Fruit fly (Drosophila melanogaster): ENCODE data around the gene Osi22.

The Osi22 gene

DNA sequence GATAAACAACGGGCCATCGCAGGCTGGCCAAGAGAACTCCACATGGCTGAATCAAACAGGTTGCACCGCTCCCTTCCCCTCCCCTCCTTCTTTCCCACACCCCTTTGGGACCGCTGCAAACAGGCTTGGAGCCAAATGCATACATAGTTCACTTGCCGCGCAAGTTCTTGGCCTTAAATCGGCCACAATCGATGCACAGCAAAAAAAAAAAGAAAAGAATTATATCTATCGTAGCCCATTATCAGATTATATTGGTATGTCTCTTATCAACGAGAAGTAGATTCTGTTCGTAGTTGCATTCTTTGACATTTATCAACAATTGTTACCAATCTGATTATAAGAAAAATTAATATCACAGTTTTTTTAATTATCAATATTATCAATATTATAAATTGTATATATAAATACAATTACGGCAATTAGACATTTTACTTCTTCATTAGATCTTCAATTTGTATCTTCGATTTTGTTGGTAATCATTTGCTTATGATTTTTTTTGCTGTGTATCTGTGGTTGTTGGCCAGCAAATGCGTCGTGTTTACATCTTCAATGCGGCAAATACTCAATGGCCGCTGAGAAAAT, 15.0 kb downstream of the Osi22 start (continued):
- peak in 1 of 2 experiments; percentile 36 for TF ChIP-seq dpn (GFP tag; optimal IDR thresholded peaks at IDR 0.05)
- TF ChIP-seq Spps (tag; optimal IDR thresholded peaks at IDR 0.05), result peak; percentile 52
- no peak for TF ChIP-seq Sry-δ (GFP tag; optimal IDR thresholded peaks at IDR 0.05)
- no peak for TF ChIP-seq so (GFP tag; IDR thresholded peaks at IDR 0.05)
- TF ChIP-seq Fer2 (tag; optimal IDR thresholded peaks at IDR 0.05), result no peak
- no peak for TF ChIP-seq sob (GFP tag; IDR thresholded peaks at IDR 0.05)
- peak; percentile 36 for TF ChIP-seq oc (tag; optimal IDR thresholded peaks at IDR 0.05)
- peak; percentile 31 for TF ChIP-seq Lhr (GFP tag; optimal IDR thresholded peaks at IDR 0.05)
- TF ChIP-seq CG6254 (GFP tag; optimal IDR thresholded peaks at IDR 0.05), result peak; percentile 52
- peak; percentile 62 for TF ChIP-seq CG10431 (GFP tag; optimal IDR thresholded peaks at IDR 0.05)
- TF ChIP-seq cato (GFP tag; optimal IDR thresholded peaks at IDR 0.05; ENCODE audit: borderline replicate concordance), result no peak
- TF ChIP-seq CG17802 (tag; optimal IDR thresholded peaks at IDR 0.05), result peak; percentile 21
- TF ChIP-seq CG10267 (tag; optimal IDR thresholded peaks at IDR 0.05), result peak; percentile 65
- TF ChIP-seq CG14667 (GFP tag; IDR thresholded peaks at IDR 0.05), result no peak
- TF ChIP-seq CG12391 (tag; optimal IDR thresholded peaks at IDR 0.05), result peak; percentile 66
- TF ChIP-seq Kr (GFP tag; optimal IDR thresholded peaks at IDR 0.05), result no peak
- no peak for TF ChIP-seq Sin3A (optimal IDR thresholded peaks at IDR 0.05)
- TF ChIP-seq Taf1 (GFP tag; IDR thresholded peaks at IDR 0.05), result no peak
- TF ChIP-seq E2f2 (GFP tag; IDR thresholded peaks at IDR 0.05), result no peak
- TF ChIP-seq Doc2 (GFP tag; IDR thresholded peaks at IDR 0.05), result no peak
- TF ChIP-seq CG2678 (tag; optimal IDR thresholded peaks at IDR 0.05), result peak; percentile 72
- TF ChIP-seq Hr78 (GFP tag; optimal IDR thresholded peaks at IDR 0.05), result peak in 1 of 2 experiments; percentile 29
- no peak for TF ChIP-seq esg (GFP tag; conservative IDR thresholded peaks at IDR 0.05)
- no peak for TF ChIP-seq bab2 (GFP tag; optimal IDR thresholded peaks at IDR 0.05)
- TF ChIP-seq CG10209 (GFP tag; optimal IDR thresholded peaks at IDR 0.05), result peak; percentile 33
- no peak for TF ChIP-seq h (optimal IDR thresholded peaks at IDR 0.05)
- TF ChIP-seq CG4617 (GFP tag; optimal IDR thresholded peaks at IDR 0.05; ENCODE audit: borderline replicate concordance), result no peak
- TF ChIP-seq YL-1 (GFP tag; optimal IDR thresholded peaks at IDR 0.05), result no peak
- no peak for TF ChIP-seq NC2α (GFP tag; optimal IDR thresholded peaks at IDR 0.05)
- TF ChIP-seq HLHmδ (GFP tag; optimal IDR thresholded peaks at IDR 0.05), result no peak
- TF ChIP-seq Mad (GFP tag; optimal IDR thresholded peaks at IDR 0.05), result no peak
- TF ChIP-seq CG18262 (tag; optimal IDR thresholded peaks at IDR 0.05), result peak; percentile 85
- TF ChIP-seq prd (optimal IDR thresholded peaks at IDR 0.05), result no peak
- TF ChIP-seq prd (GFP tag; IDR thresholded peaks at IDR 0.05), result peak; percentile 18; the same call in 1 of the 3 replicates
- peak; percentile 57 for TF ChIP-seq CG9727 (GFP tag; optimal IDR thresholded peaks at IDR 0.05)
- TF ChIP-seq fd102C (GFP tag; optimal IDR thresholded peaks at IDR 0.05), result no peak
- no peak for TF ChIP-seq z (GFP tag; IDR thresholded peaks at IDR 0.05)
- peak; percentile 28 for TF ChIP-seq ATbp (GFP tag; optimal IDR thresholded peaks at IDR 0.05)
- no peak for TF ChIP-seq sug (tag; optimal IDR thresholded peaks at IDR 0.05)
- peak; percentile 69 for TF ChIP-seq CG4424 (GFP tag; optimal IDR thresholded peaks at IDR 0.05)
- TF ChIP-seq zfh2 (GFP tag; optimal IDR thresholded peaks at IDR 0.05), result no peak
- no peak for TF ChIP-seq Rfx (GFP tag; IDR thresholded peaks at IDR 0.05)
- no peak for TF ChIP-seq CG1832 (GFP tag; optimal IDR thresholded peaks at IDR 0.05)
- TF ChIP-seq CG17829 (tag; optimal IDR thresholded peaks at IDR 0.05), result peak; percentile 68
- TF ChIP-seq Lim3 (GFP tag; IDR thresholded peaks at IDR 0.05), result no peak
- peak; percentile 65 for TF ChIP-seq fd96Cb (tag; optimal IDR thresholded peaks at IDR 0.05)
- no peak for TF ChIP-seq CG1792 (GFP tag; optimal IDR thresholded peaks at IDR 0.05)
- peak; percentile 64 for TF ChIP-seq CG7839 (tag; optimal IDR thresholded peaks at IDR 0.05)
- no peak for TF ChIP-seq CG15514 (GFP tag; optimal IDR thresholded peaks at IDR 0.05)
- TF ChIP-seq chn (GFP tag; optimal IDR thresholded peaks at IDR 0.05), result no peak
- no peak for TF ChIP-seq CG8089 (GFP tag; optimal IDR thresholded peaks at IDR 0.05)

Measured in whole organism, embryonic.